Worm (Caenorhabditis elegans) whole organism, mixed stage, embryonic: ENCODE data around the gene srbc-49.

Source experiments
- M03D4.4 ChIP-seq: sonication (generic microtip); optimal IDR thresholded peaks from 2 replicates; lab custom pipeline; 2017; ENCODE audit warnings: mild to moderate bottlenecking, missing genetic modification characterization, missing compliant biosample characterization
- bed-3 ChIP-seq: fragments of 200-800 bp; sonication (Bioruptor generic); optimal IDR thresholded peaks from 3 replicates; lab custom pipeline; 2018; ENCODE audit warnings: mild to moderate bottlenecking, missing genetic modification characterization, moderate library complexity, missing compliant biosample characterization
- blmp-1 ChIP-seq: fragments of 150-350 bp; optimal IDR thresholded peaks from 2 replicates; lab custom pipeline; 2014; ENCODE audit warnings: missing biosample characterization, missing genetic modification characterization
- ceh-39 ChIP-seq: fragments of 150-350 bp; optimal IDR thresholded peaks from 2 replicates; lab custom pipeline; 2014; ENCODE audit warnings: missing biosample characterization, missing genetic modification characterization
- ceh-43 ChIP-seq: fragments of 200-800 bp; sonication (Bioruptor generic); optimal IDR thresholded peaks from 2 replicates; lab custom pipeline; 2018; ENCODE audit warnings: mild to moderate bottlenecking, missing genetic modification characterization, moderate library complexity, missing compliant biosample characterization
- ceh-83 ChIP-seq: fragments of 200-800 bp; sonication (Bioruptor generic); optimal IDR thresholded peaks from 2 replicates; lab custom pipeline; 2018; ENCODE audit warnings: mild to moderate bottlenecking, missing genetic modification characterization, missing compliant biosample characterization
- ces-1 ChIP-seq: fragments of 150-350 bp; optimal IDR thresholded peaks from 2 replicates; lab custom pipeline; 2014; ENCODE audit warnings: missing biosample characterization, missing genetic modification reagents, missing genetic modification characterization
- cnd-1 ChIP-seq: fragments of 200-800 bp; sonication (Bioruptor generic); optimal IDR thresholded peaks from 2 replicates; lab custom pipeline; 2018; ENCODE audit warnings: mild to moderate bottlenecking, missing genetic modification characterization, missing compliant biosample characterization
- drap-1 ChIP-seq: fragments of 200-800 bp; sonication (Bioruptor generic); optimal IDR thresholded peaks from 3 replicates; lab custom pipeline; 2018; ENCODE audit warnings: mild to moderate bottlenecking, missing genetic modification characterization, missing compliant biosample characterization
- elt-3 ChIP-seq: fragments of 150-350 bp; optimal IDR thresholded peaks from 2 replicates; lab custom pipeline; 2014; ENCODE audit warnings: missing biosample characterization, missing genetic modification characterization
- flh-1 ChIP-seq: fragments of 200-800 bp; sonication (Bioruptor generic); optimal IDR thresholded peaks from 2 replicates; lab custom pipeline; 2018; ENCODE audit warnings: mild to moderate bottlenecking, missing genetic modification characterization, moderate library complexity, missing compliant biosample characterization
- ham-2 ChIP-seq: fragments of 200-800 bp; sonication (Bioruptor generic); optimal IDR thresholded peaks from 2 replicates; lab custom pipeline; 2018; ENCODE audit warnings: mild to moderate bottlenecking, missing genetic modification characterization, missing compliant biosample characterization
- hlh-1 ChIP-seq: fragments of 150-350 bp; optimal IDR thresholded peaks from 2 replicates; lab custom pipeline; 2014; ENCODE audit warnings: missing biosample characterization, missing genetic modification reagents, missing genetic modification characterization
- lin-13 ChIP-seq: fragments of 150-350 bp; optimal IDR thresholded peaks from 2 replicates; lab custom pipeline; 2014; ENCODE audit warnings: missing biosample characterization, missing genetic modification characterization
- lin-32 ChIP-seq: fragments of 200-800 bp; sonication (Bioruptor generic); optimal IDR thresholded peaks from 2 replicates; lab custom pipeline; 2018; ENCODE audit warnings: mild to moderate bottlenecking, missing genetic modification characterization, missing compliant biosample characterization
- lsy-2 ChIP-seq: fragments of 150-350 bp; optimal IDR thresholded peaks from 2 replicates; lab custom pipeline; 2014; ENCODE audit warnings: missing biosample characterization, missing genetic modification characterization
- mab-5 ChIP-seq: fragments of 150-350 bp; optimal IDR thresholded peaks from 2 replicates; lab custom pipeline; 2014; ENCODE audit warnings: missing biosample characterization, missing genetic modification characterization
- mls-2 ChIP-seq: sonication (generic microtip); optimal IDR thresholded peaks from 2 replicates; lab custom pipeline; 2016; ENCODE audit warnings: mild to moderate bottlenecking, missing genetic modification characterization, moderate library complexity, missing compliant biosample characterization
- nhr-12 ChIP-seq: fragments of 150-350 bp; optimal IDR thresholded peaks from 2 replicates; lab custom pipeline; 2014; ENCODE audit warnings: missing biosample characterization, missing genetic modification characterization
- nhr-2 ChIP-seq: fragments of 150-350 bp; optimal IDR thresholded peaks from 2 replicates; lab custom pipeline; 2014; ENCODE audit warnings: missing biosample characterization, missing genetic modification characterization
- nhr-237 ChIP-seq: fragments of 150-350 bp; optimal IDR thresholded peaks from 2 replicates; lab custom pipeline; 2014; ENCODE audit warnings: missing biosample characterization, missing genetic modification characterization
- nhr-28 ChIP-seq: fragments of 150-350 bp; optimal IDR thresholded peaks from 2 replicates; lab custom pipeline; 2014; ENCODE audit warnings: missing biosample characterization, missing genetic modification characterization
- nhr-76 ChIP-seq: sonication (generic microtip); optimal IDR thresholded peaks from 2 replicates; lab custom pipeline; 2017; ENCODE audit warnings: missing biosample characterization, missing genetic modification characterization
- pha-4 ChIP-seq: fragments of 150-350 bp; optimal IDR thresholded peaks from 2 replicates; lab custom pipeline; 2018; ENCODE audit warnings: missing biosample characterization, missing genetic modification reagents, missing genetic modification characterization
- sem-2 ChIP-seq: fragments of 200-800 bp; sonication (Bioruptor generic); optimal IDR thresholded peaks from 2 replicates; lab custom pipeline; 2018; ENCODE audit warnings: mild to moderate bottlenecking, missing genetic modification characterization, missing compliant biosample characterization
- snpc-4 ChIP-seq: fragments of 150-350 bp; optimal IDR thresholded peaks from 2 replicates; lab custom pipeline; 2014; ENCODE audit warnings: missing biosample characterization, missing genetic modification characterization
- sptf-1 ChIP-seq: sonication (generic microtip); optimal IDR thresholded peaks from 2 replicates; lab custom pipeline; 2017; ENCODE audit warnings: mild to moderate bottlenecking, missing genetic modification characterization, moderate library complexity, missing compliant biosample characterization
- tbx-8 ChIP-seq: fragments of 200-800 bp; sonication (Bioruptor generic); optimal IDR thresholded peaks from 2 replicates; lab custom pipeline; 2018; ENCODE audit warnings: mild to moderate bottlenecking, missing genetic modification characterization, moderate library complexity, missing compliant biosample characterization
- unc-120 ChIP-seq: sonication (generic microtip); optimal IDR thresholded peaks from 2 replicates; lab custom pipeline; 2017; ENCODE audit warnings: missing genetic modification characterization, missing compliant biosample characterization; ENCODE audit not compliant: poor library complexity, severe bottlenecking
- unc-39 ChIP-seq: fragments of 150-350 bp; optimal IDR thresholded peaks from 2 replicates; lab custom pipeline; 2014; ENCODE audit warnings: missing biosample characterization, missing genetic modification characterization
- unc-62 ChIP-seq: fragments of 150-350 bp; optimal IDR thresholded peaks from 2 replicates; lab custom pipeline; 2014; ENCODE audit warnings: missing biosample characterization, missing genetic modification reagents, missing genetic modification characterization
- zip-8 ChIP-seq: fragments of 150-350 bp; optimal IDR thresholded peaks from 2 replicates; lab custom pipeline; 2014; ENCODE audit warnings: missing biosample characterization, missing genetic modification characterization

srbc-49 gene

DNA sequence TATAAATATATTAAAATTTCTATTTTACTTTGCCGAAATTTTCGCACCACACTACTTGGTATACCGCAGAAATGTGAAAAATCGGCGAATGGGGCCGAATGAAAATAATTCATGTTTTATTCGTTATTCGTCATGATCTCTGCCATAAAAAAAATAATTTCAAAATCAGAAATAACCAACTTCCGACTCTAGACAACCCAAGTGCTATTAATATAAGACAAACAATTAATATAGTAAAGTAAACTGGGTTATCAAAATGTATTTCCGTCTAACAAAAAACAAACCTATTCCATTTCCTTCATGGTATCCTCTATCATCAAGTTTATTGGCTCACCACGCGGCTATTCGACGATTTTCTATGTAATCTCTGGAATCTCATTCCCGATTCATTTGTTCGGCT, 44.3 kb downstream of the srbc-49 start, which contains the start of gene srh-293:
TSS of gene srh-293 (plus strand) at position 301 of the 400 bp plus-strand sequence.
- no peak for TF ChIP-seq lsy-2
- no peak for TF ChIP-seq cnd-1 (tag; lab: Kevin White, UChicago)
- no peak for TF ChIP-seq ceh-39 (tag; lab: Kevin White, UChicago)
- TF ChIP-seq unc-120 (tag; lab: Kevin White, UChicago): no peak
- TF ChIP-seq hlh-1 (tag; lab: Kevin White, UChicago): no peak
- no peak for TF ChIP-seq mab-5
- TF ChIP-seq nhr-76 (tag; lab: Kevin White, UChicago): no peak
- no peak for TF ChIP-seq blmp-1
- no peak for TF ChIP-seq nhr-12 (tag; lab: Kevin White, UChicago)
- TF ChIP-seq snpc-4: no peak
- TF ChIP-seq zip-8 (tag; lab: Kevin White, UChicago): no peak

DNA sequence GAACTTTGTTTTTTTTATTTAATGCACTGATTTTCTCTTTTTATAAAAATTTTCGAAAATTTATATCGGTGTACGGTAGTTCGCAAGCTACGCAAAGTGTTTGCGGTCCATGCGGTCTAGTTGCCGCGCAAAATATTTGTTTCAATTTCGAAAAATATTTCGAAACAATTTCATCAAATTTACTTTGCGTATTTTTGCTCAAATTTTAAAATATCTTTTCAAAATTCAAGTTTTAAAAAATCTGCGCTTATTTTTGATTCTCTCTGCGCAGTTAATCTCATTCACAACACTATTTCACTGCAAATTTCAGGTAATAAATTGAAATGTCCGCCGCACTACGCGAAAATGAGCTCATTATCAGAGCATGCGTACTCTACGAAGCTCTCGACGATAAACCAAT, 45.9 kb downstream of the srbc-49 start, which contains the start of gene fbxa-197:
TSS of gene fbxa-197 (plus strand) at position 301 of the 400 bp plus-strand sequence.
- TF ChIP-seq drap-1 (GFP tag; lab: Kevin White, UChicago) (no peak), nhr-237 (tag; lab: Kevin White, UChicago) (no peak), unc-39 (no peak), cnd-1 (tag; lab: Kevin White, UChicago) (no peak), elt-3 (tag; lab: Kevin White, UChicago) (no peak), nhr-12 (tag; lab: Kevin White, UChicago) (no peak), sem-2 (no peak), unc-62 (GFP tag; lab: Kevin White, UChicago) (no peak), mls-2 (tag; lab: Kevin White, UChicago) (no peak), sptf-1 (tag; lab: Kevin White, UChicago) (no peak), zip-8 (tag; lab: Kevin White, UChicago) (no peak), tbx-8 (GFP tag; lab: Kevin White, UChicago) (no peak), hlh-1 (tag; lab: Kevin White, UChicago) (no peak), M03D4.4 (tag; lab: Kevin White, UChicago) (no peak), lin-32 (no peak), ceh-39 (tag; lab: Kevin White, UChicago) (no peak), ces-1 (no peak)

DNA sequence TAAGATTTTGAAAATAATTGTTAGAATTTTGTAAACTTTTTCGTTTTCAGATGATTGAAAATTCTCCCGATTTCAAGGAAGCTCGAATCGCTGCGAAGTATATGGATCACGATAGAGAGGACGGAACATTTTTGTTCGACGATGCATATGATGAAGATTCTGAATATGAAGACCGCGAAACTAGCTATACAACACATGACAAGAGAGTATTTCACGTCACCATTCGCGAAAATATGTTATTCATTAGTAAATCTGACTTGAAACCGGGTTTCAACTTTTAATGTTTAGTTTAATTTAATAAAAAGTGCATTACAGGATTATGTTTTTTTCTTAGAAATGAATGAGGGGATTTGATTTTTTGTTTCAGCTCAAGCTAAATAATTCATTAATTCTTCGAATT, 48.9 kb downstream of the srbc-49 start, which contains the start of gene str-57:
TSS of gene str-57 (plus strand) at position 301 of the 400 bp plus-strand sequence.
- TF ChIP-seq unc-62 (GFP tag; lab: Kevin White, UChicago) (no peak), nhr-76 (tag; lab: Kevin White, UChicago) (no peak), snpc-4 (no peak), blmp-1 (no peak), nhr-28 (tag; lab: Kevin White, UChicago) (no peak), M03D4.4 (tag; lab: Kevin White, UChicago) (no peak), elt-3 (tag; lab: Kevin White, UChicago) (no peak), bed-3 (GFP tag; lab: Kevin White, UChicago) (no peak), ceh-43 (GFP tag; lab: Kevin White, UChicago) (no peak), drap-1 (GFP tag; lab: Kevin White, UChicago) (no peak), unc-120 (tag; lab: Kevin White, UChicago) (no peak), ham-2 (GFP tag; lab: Kevin White, UChicago) (no peak), mab-5 (no peak), ceh-83 (GFP tag; lab: Kevin White, UChicago) (no peak), nhr-12 (tag; lab: Kevin White, UChicago) (no peak), unc-39 (no peak), nhr-237 (tag; lab: Kevin White, UChicago) (no peak), ceh-39 (tag; lab: Kevin White, UChicago) (no peak), flh-1 (GFP tag; lab: Kevin White, UChicago) (no peak), lsy-2 (no peak)

DNA sequence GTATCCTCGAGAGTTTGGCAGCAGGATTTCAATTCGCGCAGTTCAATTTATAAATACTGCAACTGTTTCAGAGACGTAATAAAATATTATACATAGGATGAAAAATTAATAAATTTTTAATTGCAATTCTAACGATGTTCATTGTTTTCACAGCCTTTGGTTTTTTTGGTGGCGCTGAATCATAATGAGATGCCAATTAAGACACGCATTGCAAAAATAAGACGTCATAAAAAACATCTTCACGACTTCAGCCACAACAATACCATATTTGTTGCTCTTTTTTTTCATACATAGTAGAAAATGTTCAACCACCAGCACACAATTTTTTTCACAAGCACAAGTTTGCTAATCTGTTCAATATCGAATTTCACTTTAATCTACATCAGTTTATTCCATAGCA, 50.8 kb downstream of the srbc-49 start, which contains the start of gene str-56:
TSS of gene str-56 (plus strand) at position 301 of the 400 bp plus-strand sequence.
- TF ChIP-seq flh-1 (GFP tag; lab: Kevin White, UChicago) (no peak), nhr-2 (tag; lab: Kevin White, UChicago) (no peak), hlh-1 (tag; lab: Kevin White, UChicago) (no peak), ceh-39 (tag; lab: Kevin White, UChicago) (no peak), ces-1 (no peak), blmp-1 (no peak), ceh-43 (GFP tag; lab: Kevin White, UChicago) (no peak), elt-3 (tag; lab: Kevin White, UChicago) (no peak), pha-4 (tag; lab: Kevin White, UChicago) (no peak), nhr-28 (tag; lab: Kevin White, UChicago) (no peak), zip-8 (tag; lab: Kevin White, UChicago) (no peak), bed-3 (GFP tag; lab: Kevin White, UChicago) (no peak), cnd-1 (tag; lab: Kevin White, UChicago) (no peak), nhr-237 (tag; lab: Kevin White, UChicago) (no peak), ham-2 (GFP tag; lab: Kevin White, UChicago) (no peak), ceh-83 (GFP tag; lab: Kevin White, UChicago) (no peak), lin-13 (tag; lab: Kevin White, UChicago) (no peak), mls-2 (tag; lab: Kevin White, UChicago) (no peak)
